Worm (Caenorhabditis elegans): ENCODE measurements around the gene C25D7.10.

Gene C25D7.10

ce11 chrV:15028896-15029519, 38.3 kb upstream of the C25D7.10 start, which contains the start of gene F14H8.8 (continued):
- TF ChIP-seq ets-4 (GFP tag; optimal IDR thresholded peaks at IDR 0.05): no peak
- no peak for TF ChIP-seq nfya-2 (GFP tag; IDR thresholded peaks at IDR 0.05)
- TF ChIP-seq hmg-20 (GFP tag; IDR thresholded peaks at IDR 0.05): no peak
- TF ChIP-seq madf-6 (GFP tag; IDR thresholded peaks at IDR 0.05): peak; percentile 88
- TF ChIP-seq egrh-3 (GFP tag; IDR thresholded peaks at IDR 0.05): no peak
- peak; percentile 4 for TF ChIP-seq die-1 (tag; optimal IDR thresholded peaks at IDR 0.05)
- no peak for TF ChIP-seq let-526 (GFP tag; IDR thresholded peaks at IDR 0.05)
- TF ChIP-seq him-1 (tag; optimal IDR thresholded peaks at IDR 0.05): peak; percentile 93
- TF ChIP-seq ceh-91 (GFP tag; IDR thresholded peaks at IDR 0.05): peak; percentile 37; the same call in 1 of the 2 replicates
- peak; percentile 60 for TF ChIP-seq ceh-100 (GFP tag; IDR thresholded peaks at IDR 0.05)
- peak; percentile 14 for TF ChIP-seq B0261.1 (tag; optimal IDR thresholded peaks at IDR 0.05)
- TF ChIP-seq ZK185.1 (tag; optimal IDR thresholded peaks at IDR 0.05; ENCODE audit: poor library complexity, severe bottlenecking): peak; percentile 2
- peak; percentile 73 for TF ChIP-seq hmg-1.2 (GFP tag; IDR thresholded peaks at IDR 0.05)
- TF ChIP-seq lin-35 (GFP tag; optimal IDR thresholded peaks at IDR 0.05): no peak
- TF ChIP-seq tbp1 (GFP tag; optimal IDR thresholded peaks at IDR 0.05): peak; percentile 77
- peak; percentile 75 for TF ChIP-seq hsf-1 (GFP tag; IDR thresholded peaks at IDR 0.05)
- peak; percentile 80 for TF ChIP-seq lsl-1 (GFP tag; optimal IDR thresholded peaks at IDR 0.05)
- no peak for TF ChIP-seq attf-3 (GFP tag; conservative IDR thresholded peaks at IDR 0.05)
- no peak for TF ChIP-seq F39B2.1 (GFP tag; IDR thresholded peaks at IDR 0.05)
- TF ChIP-seq athp-1 (tag; optimal IDR thresholded peaks at IDR 0.05): peak; percentile 15
- TF ChIP-seq D2030.7 (GFP tag; IDR thresholded peaks at IDR 0.05): peak; percentile 73
- TF ChIP-seq B0019.2 (GFP tag; conservative IDR thresholded peaks at IDR 0.05): no peak
- peak; percentile 65 for TF ChIP-seq F33H1.4 (GFP tag; IDR thresholded peaks at IDR 0.05)
- TF ChIP-seq nfyb-1 (GFP tag; IDR thresholded peaks at IDR 0.05): 0 out of 2 replicates have a peak, but pooled peaks have one; percentile 15
- TF ChIP-seq snpc-1.1 (tag; optimal IDR thresholded peaks at IDR 0.05; ENCODE audit: insufficient read depth): peak; percentile 97
- TF ChIP-seq madf-8 (GFP tag; conservative IDR thresholded peaks at IDR 0.05): peak; percentile 29; the same call in 1 of the 2 replicates
- TF ChIP-seq snpc-3.4 (tag; optimal IDR thresholded peaks at IDR 0.05): peak; percentile 96
- TF ChIP-seq lin-54 (GFP tag; optimal IDR thresholded peaks at IDR 0.05): peak; percentile 47
- TF ChIP-seq nfya-1 (tag; optimal IDR thresholded peaks at IDR 0.05; ENCODE audit: borderline replicate concordance, insufficient read depth): no peak
- TF ChIP-seq tlf-1 (GFP tag; optimal IDR thresholded peaks at IDR 0.05): peak; percentile 30
- peak; percentile 54 for TF ChIP-seq efl-1 (GFP tag; optimal IDR thresholded peaks at IDR 0.05)
- no peak for TF ChIP-seq dpff-1 (tag; optimal IDR thresholded peaks at IDR 0.05)
- peak; percentile 3 for TF ChIP-seq hrde-1 (tag; optimal IDR thresholded peaks at IDR 0.05; ENCODE audit: borderline replicate concordance)
- peak; percentile 79 for TF ChIP-seq dox-1 (GFP tag; IDR thresholded peaks at IDR 0.05)
- peak; percentile 33 for TF ChIP-seq F23B12.7 (tag; optimal IDR thresholded peaks at IDR 0.05; ENCODE audit: insufficient read depth)
- peak; percentile 46 for TF ChIP-seq xnd-1 (tag; optimal IDR thresholded peaks at IDR 0.05)
- TF ChIP-seq lin-26 (GFP tag; IDR thresholded peaks at IDR 0.05): no peak
- no peak for TF ChIP-seq ceh-27 (GFP tag; optimal IDR thresholded peaks at IDR 0.05)

Measured in whole organism, young adult.